Fruit fly (Drosophila melanogaster): ENCODE measurements around the gene CG4629.

DNA sequence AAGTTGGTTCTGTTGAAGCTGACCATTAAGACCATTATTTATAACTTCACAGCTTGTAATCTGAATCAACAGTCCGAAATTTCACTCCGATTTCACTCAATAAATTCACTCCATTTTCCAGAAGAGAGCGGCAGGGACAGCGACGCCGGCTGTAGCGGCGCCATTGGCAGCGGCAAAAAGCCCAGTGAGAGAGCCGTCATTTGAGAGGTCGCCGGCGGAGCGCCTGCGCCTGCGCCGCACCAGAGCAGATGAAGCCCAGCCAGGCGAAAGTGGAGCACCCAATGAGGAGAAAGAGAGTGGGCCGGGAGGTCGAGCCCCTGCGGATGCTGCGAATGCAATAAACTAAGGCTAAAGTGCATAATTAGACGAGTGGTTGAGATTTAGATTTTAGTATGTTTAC, 19.6 kb downstream of the CG4629 start:
- no peak for TF ChIP-seq CTCF (optimal IDR thresholded peaks at IDR 0.05)
- TF ChIP-seq CG8478 (optimal IDR thresholded peaks at IDR 0.05): no peak
